Worm (Caenorhabditis elegans): Measurements from ENCODE around the gene nhr-288.

DNA sequence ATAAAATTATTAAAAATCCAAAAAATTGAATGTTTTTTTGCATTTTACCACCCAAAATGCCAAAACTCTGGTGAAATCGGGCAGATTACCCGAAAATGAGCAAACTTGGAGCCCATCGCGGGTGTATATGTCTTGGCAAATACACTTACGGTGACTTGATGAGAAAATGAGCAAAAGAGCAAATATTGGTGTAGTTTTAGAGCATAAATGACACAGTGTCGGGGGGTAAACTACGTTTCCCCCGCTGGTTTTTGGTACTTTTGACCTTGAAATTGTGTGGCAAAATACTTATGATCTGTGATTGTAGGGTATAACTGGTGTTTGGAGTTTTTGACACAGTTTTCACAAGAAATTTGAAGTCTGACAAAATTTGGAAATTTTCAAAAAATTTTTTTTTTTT, 30.4 kb upstream of the nhr-288 start, which contains the start of gene ZK262.2:
- TF ChIP-seq ztf-11 (tag; optimal IDR thresholded peaks at IDR 0.05) = no peak
- TF ChIP-seq sptf-1 (tag; optimal IDR thresholded peaks at IDR 0.05) = no peak
- no peak for TF ChIP-seq blmp-1 (tag; optimal IDR thresholded peaks at IDR 0.05)
- TF ChIP-seq nhr-76 (tag; optimal IDR thresholded peaks at IDR 0.05) = no peak
- no peak for TF ChIP-seq elt-1 (tag; optimal IDR thresholded peaks at IDR 0.05; ENCODE audit: borderline replicate concordance, insufficient read depth)
- no peak for TF ChIP-seq unc-39 (tag; optimal IDR thresholded peaks at IDR 0.05)
- no peak for TF ChIP-seq unc-120 (tag; optimal IDR thresholded peaks at IDR 0.05; ENCODE audit: poor library complexity, severe bottlenecking)
- no peak for TF ChIP-seq lsy-2 (tag; optimal IDR thresholded peaks at IDR 0.05)
- TF ChIP-seq unc-62 (GFP tag; optimal IDR thresholded peaks at IDR 0.05) = no peak
- TF ChIP-seq nhr-12 (tag; optimal IDR thresholded peaks at IDR 0.05) = no peak
- no peak for TF ChIP-seq elt-3 (tag; optimal IDR thresholded peaks at IDR 0.05)
- TF ChIP-seq mep-1 (tag; optimal IDR thresholded peaks at IDR 0.05) = no peak
- no peak for TF ChIP-seq bed-3 (GFP tag; optimal IDR thresholded peaks at IDR 0.05)
- no peak for TF ChIP-seq ces-1 (GFP tag; optimal IDR thresholded peaks at IDR 0.05)
